Fruit fly (Drosophila melanogaster) whole organism, embryonic: Measurements from ENCODE around the gene pes.
A peak's percentile ranks its signal among the peaks of the same experiment; 100 is the strongest.

ENCODE experiments used
- Adf1 ChIP-seq: fragments of 200-800 bp; sonication (Bioruptor generic); IDR thresholded peaks from 2 replicates; pipeline ENCODE4 v1.3.6; 2022; ENCODE audit warnings: missing biosample characterization, missing genetic modification characterization
- Blimp-1 ChIP-seq: fragments of 200-800 bp; sonication (Bioruptor generic); optimal IDR thresholded peaks from 3 replicates; lab custom pipeline; 2018; ENCODE audit warnings: missing biosample characterization, missing genetic modification characterization, mild to moderate bottlenecking, moderate library complexity, missing genetic modification reagents
- CG10267 ChIP-seq: fragments of 200-800 bp; sonication (Bioruptor generic); optimal IDR thresholded peaks from 2 replicates; lab custom pipeline; 2018; ENCODE audit warnings: missing biosample characterization, mild to moderate bottlenecking, missing genetic modification characterization, moderate library complexity
- CG10959 ChIP-seq: fragments of 200-800 bp; sonication (Bioruptor generic); IDR thresholded peaks from 2 replicates; pipeline ENCODE4 v1.3.6; 2022; ENCODE audit warnings: missing biosample characterization, missing genetic modification characterization
- CG11504 ChIP-seq: fragments of 200-800 bp; sonication (Bioruptor generic); optimal IDR thresholded peaks from 3 replicates; lab custom pipeline; 2019; ENCODE audit warnings: missing biosample characterization, mild to moderate bottlenecking, missing genetic modification characterization, moderate library complexity
- CG17361 ChIP-seq: fragments of 200-800 bp; sonication (Bioruptor generic); IDR thresholded peaks from 3 replicates; pipeline ENCODE4 v1.3.6; 2022; ENCODE audit warnings: missing biosample characterization, missing genetic modification characterization
- CG17829 ChIP-seq: fragments of 200-800 bp; optimal IDR thresholded peaks from 2 replicates; lab custom pipeline; 2019; ENCODE audit warnings: missing biosample characterization, mild to moderate bottlenecking, missing genetic modification characterization, moderate library complexity
- CG1832 ChIP-seq: fragments of 200-800 bp; sonication (Bioruptor generic); optimal IDR thresholded peaks from 2 replicates; lab custom pipeline; 2017; ENCODE audit warnings: missing biosample characterization, mild to moderate bottlenecking, missing genetic modification characterization, inconsistent platforms
- CG32532 ChIP-seq: fragments of 200-800 bp; sonication (Bioruptor generic); IDR thresholded peaks from 2 replicates; pipeline ENCODE4 v1.3.6; 2022; ENCODE audit warnings: missing biosample characterization, missing genetic modification characterization
- CG3407 ChIP-seq: fragments of 200-800 bp; sonication (Bioruptor generic); optimal IDR thresholded peaks from 2 replicates; lab custom pipeline; 2018; ENCODE audit warnings: missing biosample characterization, mild to moderate bottlenecking, missing genetic modification characterization
- CG34422 ChIP-seq: fragments of 200-800 bp; sonication (Bioruptor generic); IDR thresholded peaks from 3 replicates; pipeline ENCODE4 v1.3.6; 2022; ENCODE audit warnings: missing biosample characterization, missing genetic modification characterization
- CG4360 ChIP-seq: fragments of 200-800 bp; sonication (Bioruptor generic); IDR thresholded peaks from 2 replicates; pipeline ENCODE4 v1.3.6; 2022; ENCODE audit warnings: missing biosample characterization, missing genetic modification characterization
- CG5180 ChIP-seq: fragments of 200-800 bp; sonication (Bioruptor generic); optimal IDR thresholded peaks from 3 replicates; lab custom pipeline; 2017; ENCODE audit warnings: missing biosample characterization, missing genetic modification characterization, mild to moderate bottlenecking, moderate library complexity, missing genetic modification reagents
- CG6654 ChIP-seq: fragments of 200-800 bp; sonication (Bioruptor generic); optimal IDR thresholded peaks from 2 replicates; lab custom pipeline; 2017; ENCODE audit warnings: missing biosample characterization, mild to moderate bottlenecking, missing genetic modification characterization
- CG7556 ChIP-seq: fragments of 200-800 bp; sonication (Bioruptor generic); optimal IDR thresholded peaks from 2 replicates; lab custom pipeline; 2017; ENCODE audit warnings: missing biosample characterization, mild to moderate bottlenecking, missing genetic modification characterization
- CG9215 ChIP-seq: fragments of 200-800 bp; sonication (Bioruptor generic); IDR thresholded peaks from 2 replicates; pipeline ENCODE4 v1.3.6; 2022; ENCODE audit warnings: missing biosample characterization, missing genetic modification characterization
- CG9437 ChIP-seq: fragments of 200-800 bp; sonication (Bioruptor generic); optimal IDR thresholded peaks from 2 replicates; lab custom pipeline; 2018; ENCODE audit warnings: missing biosample characterization, mild to moderate bottlenecking, missing genetic modification characterization
- CG9876 ChIP-seq: fragments of 200-800 bp; sonication (Bioruptor generic); optimal IDR thresholded peaks from 2 replicates; lab custom pipeline; 2016; ENCODE audit warnings: missing biosample characterization, missing genetic modification characterization
- CG9932 ChIP-seq: fragments of 200-800 bp; sonication (Bioruptor generic); IDR thresholded peaks from 2 replicates; pipeline ENCODE4 v1.3.6; 2022; ENCODE audit warnings: missing biosample characterization, missing genetic modification characterization
- Nf-YC ChIP-seq: fragments of 200-800 bp; optimal IDR thresholded peaks from 3 replicates; lab custom pipeline; 2019; ENCODE audit warnings: missing biosample characterization, mild to moderate bottlenecking, missing genetic modification characterization, moderate library complexity
- NfI ChIP-seq: fragments of 200-800 bp; sonication (Bioruptor generic); optimal IDR thresholded peaks from 3 replicates; lab custom pipeline; 2018; ENCODE audit warnings: missing biosample characterization, mild to moderate bottlenecking, missing genetic modification characterization, moderate library complexity
- Pdp1 ChIP-seq, 2 experiments: fragments of 200-800 bp; sonication (Bioruptor generic); optimal IDR thresholded peaks; 3 replicates each; lab custom pipeline; 2016; ENCODE audit warnings: missing biosample characterization in 2 of 2, missing genetic modification characterization in 2 of 2, mild to moderate bottlenecking in 1 of 2, moderate library complexity in 1 of 2
- Sox100B ChIP-seq: fragments of 200-800 bp; sonication (Bioruptor generic); optimal IDR thresholded peaks from 3 replicates; lab custom pipeline; 2018; ENCODE audit warnings: missing biosample characterization, mild to moderate bottlenecking, missing genetic modification characterization
- Trl ChIP-seq, 3 experiments: fragments of >200 bp in 2 of 3; fragments of 200-800 bp in 1 of 3; sonication (Bioruptor generic) in 1 of 3; optimal IDR thresholded peaks; 2 replicates in 1 of 3; 3 replicates in 2 of 3; lab custom pipeline; 2016 to 2017; ENCODE audit warnings: missing biosample characterization in 1 of 3, missing genetic modification characterization in 1 of 3
- Xbp1 ChIP-seq: fragments of 200-800 bp; sonication (Bioruptor generic); optimal IDR thresholded peaks from 3 replicates; lab custom pipeline; 2016; ENCODE audit warnings: missing biosample characterization, mild to moderate bottlenecking, missing genetic modification characterization
- YL-1 ChIP-seq: fragments of 200-800 bp; sonication (Bioruptor generic); optimal IDR thresholded peaks from 3 replicates; lab custom pipeline; 2017; ENCODE audit warnings: missing biosample characterization, mild to moderate bottlenecking, missing genetic modification characterization
- chinmo ChIP-seq: fragments of 200-800 bp; sonication (Bioruptor generic); IDR thresholded peaks from 4 replicates; pipeline ENCODE4 v1.3.6; 2022; ENCODE audit warnings: missing biosample characterization, missing genetic modification characterization; ENCODE audit not compliant: partially characterized antibody
- crol ChIP-seq: fragments of 200-800 bp; sonication (Bioruptor generic); IDR thresholded peaks from 2 replicates; pipeline ENCODE4 v1.3.6; 2022; ENCODE audit warnings: missing biosample characterization, missing genetic modification characterization
- cwo ChIP-seq: fragments of 200-800 bp; sonication (Bioruptor generic); optimal IDR thresholded peaks from 3 replicates; lab custom pipeline; 2017; ENCODE audit warnings: missing biosample characterization, missing genetic modification characterization, mild to moderate bottlenecking, moderate library complexity, missing genetic modification reagents
- hth ChIP-seq: fragments of >200 bp; optimal IDR thresholded peaks from 2 replicates; lab custom pipeline; 2017; ENCODE audit warnings: inconsistent platforms
- jumu ChIP-seq: fragments of 200-800 bp; sonication (Bioruptor generic); optimal IDR thresholded peaks from 3 replicates; lab custom pipeline; 2016; ENCODE audit warnings: missing biosample characterization, missing genetic modification characterization
- maf-S ChIP-seq: fragments of 200-800 bp; sonication (Bioruptor generic); optimal IDR thresholded peaks from 2 replicates; lab custom pipeline; 2016; ENCODE audit warnings: missing biosample characterization, missing genetic modification characterization
- nmo ChIP-seq: fragments of 200-800 bp; sonication (Bioruptor generic); optimal IDR thresholded peaks from 2 replicates; lab custom pipeline; 2018; ENCODE audit warnings: missing biosample characterization, mild to moderate bottlenecking, missing genetic modification characterization, moderate library complexity
- prd ChIP-seq, 3 experiments: fragments of >200 bp in 2 of 3; fragments of 200-800 bp in 1 of 3; sonication (Bioruptor generic) in 1 of 3; optimal IDR thresholded peaks in 2 of 3; IDR thresholded peaks in 1 of 3; 2 replicates in 2 of 3; 3 replicates in 1 of 3; pipeline versions ENCODE4 v1.3.6 to Lab custom; 2017 to 2022; ENCODE audit warnings: missing biosample characterization in 1 of 3, missing genetic modification characterization in 1 of 3
- psq ChIP-seq: fragments of 200-800 bp; sonication (Bioruptor generic); optimal IDR thresholded peaks from 2 replicates; lab custom pipeline; 2017; ENCODE audit warnings: missing biosample characterization, missing genetic modification characterization
- sens ChIP-seq: fragments of 200-800 bp; sonication (Bioruptor generic); peaks from one replicate; lab custom pipeline; 2016; ENCODE audit warnings: missing biosample characterization, missing genetic modification characterization
- sna ChIP-seq: fragments of 200-800 bp; sonication (Bioruptor generic); IDR thresholded peaks from 2 replicates; pipeline ENCODE4 v1.3.6; 2022; ENCODE audit warnings: missing biosample characterization, missing genetic modification characterization; ENCODE audit not compliant: partially characterized antibody
- sob ChIP-seq: fragments of 200-800 bp; sonication (Bioruptor generic); IDR thresholded peaks from 2 replicates; pipeline ENCODE4 v1.3.6; 2022; ENCODE audit warnings: missing biosample characterization, missing genetic modification characterization
- sr ChIP-seq: fragments of 200-800 bp; sonication (Bioruptor generic); IDR thresholded peaks from 3 replicates; pipeline ENCODE4 v1.3.6; 2022; ENCODE audit warnings: missing biosample characterization, missing genetic modification characterization
- tgo ChIP-seq: fragments of 200-800 bp; sonication (Bioruptor generic); IDR thresholded peaks from 3 replicates; pipeline ENCODE4 v1.3.6; 2022; ENCODE audit warnings: missing biosample characterization, missing genetic modification characterization
- toy ChIP-seq: fragments of 200-800 bp; sonication (Bioruptor generic); IDR thresholded peaks from 2 replicates; pipeline ENCODE4 v1.3.6; 2022; ENCODE audit warnings: missing biosample characterization, missing genetic modification characterization
- twi ChIP-seq: fragments of 200-800 bp; optimal IDR thresholded peaks from 2 replicates; lab custom pipeline; 2019; ENCODE audit warnings: missing biosample characterization, mild to moderate bottlenecking, missing genetic modification characterization, moderate library complexity
- vvl ChIP-seq: fragments of 200-800 bp; sonication (Bioruptor generic); IDR thresholded peaks from 2 replicates; pipeline ENCODE4 v1.3.6; 2022; ENCODE audit warnings: missing biosample characterization, missing genetic modification characterization
- zfh1 ChIP-seq: fragments of 200-800 bp; sonication (Bioruptor generic); IDR thresholded peaks from 3 replicates; pipeline ENCODE4 v1.3.6; 2022; ENCODE audit warnings: missing biosample characterization, missing genetic modification characterization

The pes gene

DNA sequence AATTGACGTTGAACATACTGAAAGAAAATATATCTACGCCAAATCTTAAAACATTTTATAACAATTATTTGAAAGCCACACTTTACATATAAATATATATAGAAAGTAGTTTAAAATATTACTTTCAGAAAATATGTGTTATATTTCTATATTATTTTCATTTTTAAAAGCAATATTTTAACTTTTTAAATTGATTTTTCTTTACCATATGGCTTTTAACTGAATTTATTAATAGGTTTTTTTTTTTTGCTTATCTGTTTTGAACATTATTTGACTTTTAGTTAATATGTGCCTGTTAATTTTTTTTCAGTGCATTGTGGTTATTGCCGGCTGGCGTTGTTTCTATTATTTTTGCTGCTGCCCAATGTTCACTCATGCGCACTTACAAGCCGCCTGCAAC lies 25.9 kb downstream of the pes start (continued):
- TF ChIP-seq nmo (peak; percentile 8), Blimp-1 (peak; percentile 20), CG11504 (peak; percentile 41), Sox100B (GFP tag; lab: Kevin White, UChicago) (peak; percentile 5), CG17361 (GFP tag; lab: Robert Waterston, UW) (peak; percentile 46; the same call in 2 of the 3 replicates)

- TF ChIP-seq Xbp1 (no peak), sr (GFP tag; lab: Robert Waterston, UW) (0 out of 3 replicates have a peak, but pooled peaks have one; percentile 12), vvl (GFP tag; lab: Robert Waterston, UW) (peak; percentile 22; the same call in 1 of the 2 replicates), CG5180 (peak; percentile 55), CG32532 (GFP tag; lab: Robert Waterston, UW) (peak; percentile 16; the same call in 1 of the 2 replicates), CG4360 (GFP tag; lab: Robert Waterston, UW) (0 out of 2 replicates have a peak, but pooled peaks have one; percentile 10), CG17829 (tag; lab: Kevin White, UChicago) (no peak)
Measured at dm6 chr2L:7967645-7968044, 26.3 kb downstream of the pes start.

DNA sequence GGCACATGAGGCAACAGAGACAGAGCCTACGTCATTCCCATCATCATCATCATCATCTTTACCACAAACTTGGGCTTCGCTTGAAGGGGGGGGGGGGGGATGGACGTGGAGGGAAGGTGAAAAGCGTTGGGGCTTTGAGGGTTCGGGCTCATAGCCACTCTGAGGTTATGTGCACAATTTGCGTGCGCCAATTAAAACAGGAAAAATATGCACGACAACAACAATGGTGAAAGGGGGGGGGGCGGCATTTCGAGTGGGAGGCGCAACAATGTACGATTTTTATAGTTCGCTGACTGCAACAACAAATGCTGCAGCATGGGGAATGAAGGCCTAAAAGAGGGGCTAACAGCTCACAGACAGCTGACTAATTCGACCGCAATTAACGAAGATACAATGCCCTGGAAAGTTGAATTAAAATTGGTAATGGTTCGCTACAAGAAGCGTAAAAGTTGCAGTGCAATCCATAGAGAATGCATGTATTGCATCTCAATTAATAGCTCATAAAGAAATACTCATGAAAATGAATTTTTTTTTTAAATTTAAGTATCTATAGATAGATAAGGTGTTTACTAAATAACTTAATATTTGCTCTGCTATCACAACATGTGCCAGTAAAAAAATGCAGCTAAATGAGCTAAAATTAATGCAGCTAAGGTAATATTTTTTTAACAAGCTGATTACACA lies 27.0 kb downstream of the pes start:
- no peak for TF ChIP-seq prd (optimal IDR thresholded peaks at IDR 0.05; lab: Kevin White, UChicago)
- TF ChIP-seq prd (GFP tag; IDR thresholded peaks at IDR 0.05; lab: Robert Waterston, UW): 0 out of 3 replicates have a peak, but pooled peaks have one; percentile 6
- TF ChIP-seq chinmo (GFP tag; lab: Robert Waterston, UW): 0 out of 4 replicates have a peak, but pooled peaks have one; percentile 33
- peak; percentile 67; the same call in 1 of the 2 replicates for TF ChIP-seq crol
- no peak for TF ChIP-seq CG10267 (tag; lab: Kevin White, UChicago)
- no peak for TF ChIP-seq CG9876 (GFP tag; lab: Kevin White, UChicago)
- no peak for TF ChIP-seq CG3407 (GFP tag; lab: Kevin White, UChicago)
- TF ChIP-seq YL-1 (GFP tag; lab: Kevin White, UChicago): no peak
- TF ChIP-seq jumu (GFP tag; lab: Kevin White, UChicago): no peak
- 0 out of 2 replicates have a peak, but pooled peaks have one; percentile 35 for TF ChIP-seq sna (GFP tag; lab: Robert Waterston, UW)
- TF ChIP-seq sens (GFP tag; lab: Kevin White, UChicago): peak; percentile 6
- TF ChIP-seq sob: no peak
- TF ChIP-seq Adf1: no peak
- no peak for TF ChIP-seq CG7556 (GFP tag; lab: Kevin White, UChicago)
- TF ChIP-seq tgo (GFP tag; lab: Robert Waterston, UW): no peak
- TF ChIP-seq maf-S (GFP tag; lab: Kevin White, UChicago): no peak
- TF ChIP-seq psq (GFP tag; lab: Kevin White, UChicago): no peak
- TF ChIP-seq CG10959: no peak
- no peak for TF ChIP-seq NfI

DNA sequence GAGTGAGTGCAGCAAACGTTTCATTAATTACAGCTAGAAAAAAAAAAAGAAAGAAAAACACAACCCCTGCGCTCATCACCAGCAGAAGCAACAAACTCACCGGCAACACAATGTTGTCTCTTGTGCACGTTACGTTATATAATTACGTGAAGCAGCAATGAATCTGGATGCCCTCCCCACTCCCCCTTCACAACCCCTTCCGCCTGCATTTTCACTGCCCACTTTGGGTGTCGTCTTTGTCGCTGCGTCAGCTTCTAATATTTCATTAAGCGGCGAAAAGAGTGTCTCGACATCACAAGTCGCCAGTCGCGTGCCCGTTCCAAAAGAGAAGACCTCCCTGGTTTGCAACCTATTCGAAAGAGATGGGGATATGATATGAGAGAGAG lies 27.5 kb downstream of the pes start:
- peak; percentile 56 for TF ChIP-seq CG1832 (GFP tag; lab: Kevin White, UChicago)
- no peak for TF ChIP-seq Adf1
- TF ChIP-seq Nf-YC (tag; lab: Kevin White, UChicago): peak; percentile 14
- TF ChIP-seq CG9932 (GFP tag; lab: Robert Waterston, UW): no peak
- peak in 1 of 2 experiments; percentile 79 for TF ChIP-seq Pdp1 (GFP tag; optimal IDR thresholded peaks at IDR 0.05; lab: Kevin White, UChicago)
- peak; percentile 20 for TF ChIP-seq CG5180
- no peak for TF ChIP-seq hth (lab: Kevin White, UChicago)
- TF ChIP-seq CG6654 (GFP tag; lab: Kevin White, UChicago): no peak
- TF ChIP-seq cwo: peak; percentile 33
- 0 out of 3 replicates have a peak, but pooled peaks have one; percentile 10 for TF ChIP-seq CG34422 (GFP tag; lab: Robert Waterston, UW)
- TF ChIP-seq toy (GFP tag; lab: Robert Waterston, UW): no peak
- TF ChIP-seq zfh1 (GFP tag; lab: Robert Waterston, UW): 0 out of 3 replicates have a peak, but pooled peaks have one; percentile 12
- TF ChIP-seq crol: peak; percentile 64
- peak; percentile 74 for TF ChIP-seq CG9437 (GFP tag; lab: Kevin White, UChicago)
- TF ChIP-seq Trl (optimal IDR thresholded peaks at IDR 0.05; lab: Kevin White, UChicago): peak in 1 of 2 experiments; percentile 23
- TF ChIP-seq Trl (GFP tag; optimal IDR thresholded peaks at IDR 0.05; lab: Kevin White, UChicago): no peak
- no peak for TF ChIP-seq twi
- TF ChIP-seq CG9215 (GFP tag; lab: Robert Waterston, UW): no peak
